Worm (Caenorhabditis elegans) whole organism, L3 larva: Measurements from ENCODE around the gene F47E1.2.

ENCODE experiments used
- ZK546.5 ChIP-seq: sonication (generic microtip); optimal IDR thresholded peaks from 2 replicates; lab custom pipeline; 2017; ENCODE audit warnings: missing biosample characterization, missing genetic modification characterization
- aly-2 ChIP-seq: fragments of 150-350 bp; optimal IDR thresholded peaks from 2 replicates; lab custom pipeline; 2014; ENCODE audit warnings: missing biosample characterization, missing genetic modification characterization
- ama-1 ChIP-seq: fragments of 150-350 bp; optimal IDR thresholded peaks from 2 replicates; lab custom pipeline; 2018
- ceh-16 ChIP-seq: sonication (generic microtip); optimal IDR thresholded peaks from 2 replicates; lab custom pipeline; 2017; ENCODE audit warnings: missing biosample characterization, missing genetic modification characterization
- ceh-28 ChIP-seq: fragments of 150-350 bp; optimal IDR thresholded peaks from 2 replicates; lab custom pipeline; 2014; ENCODE audit warnings: missing biosample characterization, missing genetic modification reagents, missing genetic modification characterization
- ceh-9 ChIP-seq: sonication (generic microtip); optimal IDR thresholded peaks from 2 replicates; lab custom pipeline; 2018; ENCODE audit warnings: missing biosample characterization, missing genetic modification characterization
- daf-12 ChIP-seq: fragments of 150-350 bp; optimal IDR thresholded peaks from 2 replicates; lab custom pipeline; 2014; ENCODE audit warnings: missing biosample characterization, missing genetic modification reagents, missing genetic modification characterization
- egl-5 ChIP-seq: fragments of 150-350 bp; optimal IDR thresholded peaks from 2 replicates; lab custom pipeline; 2017; ENCODE audit warnings: missing biosample characterization, missing genetic modification reagents, missing genetic modification characterization, inconsistent platforms
- elt-1 ChIP-seq: fragments of 150-350 bp; optimal IDR thresholded peaks from 2 replicates; lab custom pipeline; 2014; ENCODE audit warnings: missing biosample characterization, missing genetic modification characterization
- eor-1 ChIP-seq, 2 experiments: fragments of 150-350 bp; optimal IDR thresholded peaks; 2 replicates each; lab custom pipeline; 2014 to 2018; ENCODE audit warnings: missing biosample characterization in 2 of 2, missing genetic modification characterization in 2 of 2
- fkh-10 ChIP-seq: sonication (generic microtip); optimal IDR thresholded peaks from 2 replicates; lab custom pipeline; 2017; ENCODE audit warnings: missing biosample characterization, missing genetic modification reagents, missing genetic modification characterization
- fkh-2 ChIP-seq: fragments of 150-350 bp; optimal IDR thresholded peaks from 2 replicates; lab custom pipeline; 2014; ENCODE audit warnings: missing biosample characterization, missing genetic modification reagents, missing genetic modification characterization
- fos-1 ChIP-seq: fragments of 150-350 bp; optimal IDR thresholded peaks from 2 replicates; lab custom pipeline; 2014; ENCODE audit warnings: missing biosample characterization, missing genetic modification characterization
- hmg-11 ChIP-seq: sonication (generic microtip); optimal IDR thresholded peaks from 2 replicates; lab custom pipeline; 2016; ENCODE audit warnings: missing genetic modification characterization, missing compliant biosample characterization
- jun-1 ChIP-seq: fragments of 150-350 bp; optimal IDR thresholded peaks from 2 replicates; lab custom pipeline; 2014; ENCODE audit warnings: missing biosample characterization, missing genetic modification reagents, missing genetic modification characterization
- lin-15B ChIP-seq: fragments of 150-350 bp; optimal IDR thresholded peaks from 2 replicates; lab custom pipeline; 2014; ENCODE audit warnings: missing biosample characterization, missing genetic modification characterization
- lsy-12 ChIP-seq: sonication (generic microtip); optimal IDR thresholded peaks from 2 replicates; lab custom pipeline; 2016; ENCODE audit warnings: mild to moderate bottlenecking, missing genetic modification characterization, missing compliant biosample characterization
- mml-1 ChIP-seq: fragments of 150-350 bp; sonication (generic microtip); optimal IDR thresholded peaks from 3 replicates; lab custom pipeline; 2014; ENCODE audit warnings: missing biosample characterization, missing genetic modification characterization
- nfya-1 ChIP-seq: sonication (generic microtip); optimal IDR thresholded peaks from 2 replicates; lab custom pipeline; 2017; ENCODE audit warnings: missing genetic modification characterization, mild to moderate bottlenecking, missing compliant biosample characterization, antibody characterized with exemption, moderate library complexity; ENCODE audit not compliant: insufficient read depth
- nhr-25 ChIP-seq: sonication (generic microtip); optimal IDR thresholded peaks from 2 replicates; lab custom pipeline; 2017; ENCODE audit warnings: missing biosample characterization, missing genetic modification characterization
- nhr-43 ChIP-seq: sonication (generic microtip); optimal IDR thresholded peaks from 2 replicates; lab custom pipeline; 2016; ENCODE audit warnings: mild to moderate bottlenecking, missing genetic modification characterization, missing compliant biosample characterization; ENCODE audit not compliant: poor library complexity, severe bottlenecking
- nhr-76 ChIP-seq: fragments of 150-350 bp; sonication (generic microtip); optimal IDR thresholded peaks from 5 replicates; lab custom pipeline; 2014; ENCODE audit warnings: missing biosample characterization, missing genetic modification characterization
- nhr-77 ChIP-seq: fragments of 150-350 bp; optimal IDR thresholded peaks from 2 replicates; lab custom pipeline; 2014; ENCODE audit warnings: missing biosample characterization, missing genetic modification characterization
- pha-4 ChIP-seq: fragments of 150-350 bp; optimal IDR thresholded peaks from 2 replicates; lab custom pipeline; 2014; ENCODE audit warnings: missing biosample characterization, missing genetic modification reagents, missing genetic modification characterization
- sea-2 ChIP-seq: fragments of 150-350 bp; sonication (generic microtip); optimal IDR thresholded peaks from 4 replicates; lab custom pipeline; 2014; ENCODE audit warnings: missing biosample characterization, missing genetic modification reagents, missing genetic modification characterization
- skn-1 ChIP-seq: fragments of 150-350 bp; optimal IDR thresholded peaks from 2 replicates; lab custom pipeline; 2014; ENCODE audit warnings: missing biosample characterization, missing genetic modification characterization
- snpc-4 ChIP-seq: fragments of 150-350 bp; optimal IDR thresholded peaks from 2 replicates; lab custom pipeline; 2014; ENCODE audit warnings: missing biosample characterization, missing genetic modification characterization
- unc-39 ChIP-seq: sonication (generic microtip); optimal IDR thresholded peaks from 4 replicates; lab custom pipeline; 2017; ENCODE audit warnings: missing biosample characterization, missing genetic modification characterization
- unc-62 ChIP-seq: fragments of 150-350 bp; sonication (generic microtip); optimal IDR thresholded peaks from 4 replicates; lab custom pipeline; 2014; ENCODE audit warnings: missing biosample characterization, missing genetic modification reagents, missing genetic modification characterization
- ztf-11 ChIP-seq: fragments of 150-350 bp; optimal IDR thresholded peaks from 2 replicates; lab custom pipeline; 2014; ENCODE audit warnings: missing biosample characterization, missing genetic modification characterization

F47E1.2 gene

ce11 chrX:9057352-9057751 is at the start of gene F47E1.2:
F47E1.2 (plus strand) TSS chrX:9057652.
- TF ChIP-seq nfya-1 (tag; lab: Kevin White, UChicago): no peak
- no peak for TF ChIP-seq ceh-28 (tag; lab: Kevin White, UChicago)
- TF ChIP-seq nhr-76 (tag; lab: Kevin White, UChicago): no peak
- TF ChIP-seq fos-1 (tag; lab: Kevin White, UChicago): no peak
- no peak for TF ChIP-seq egl-5 (tag; lab: Kevin White, UChicago)
- TF ChIP-seq ztf-11 (tag; lab: Kevin White, UChicago): no peak
- TF ChIP-seq lin-15B: no peak
- no peak for TF ChIP-seq ama-1 (lab: Kevin White, UChicago)
- TF ChIP-seq pha-4 (tag; lab: Kevin White, UChicago): no peak
- no peak for TF ChIP-seq fkh-2 (tag; lab: Kevin White, UChicago)
- no peak for TF ChIP-seq nhr-25 (tag; lab: Kevin White, UChicago)
- no peak for TF ChIP-seq fkh-10 (GFP tag; lab: Kevin White, UChicago)
- no peak for TF ChIP-seq mml-1
- no peak for TF ChIP-seq hmg-11 (tag; lab: Kevin White, UChicago)
- TF ChIP-seq elt-1 (tag; lab: Kevin White, UChicago): no peak
- no peak for TF ChIP-seq lsy-12 (tag; lab: Kevin White, UChicago)
- TF ChIP-seq eor-1 (tag; optimal IDR thresholded peaks at IDR 0.05; lab: Kevin White, UChicago): no peak

- no peak for TF ChIP-seq elt-1 (tag; lab: Kevin White, UChicago)
- TF ChIP-seq ceh-16 (tag; lab: Kevin White, UChicago): no peak
- TF ChIP-seq jun-1 (tag; lab: Kevin White, UChicago): no peak
- TF ChIP-seq nhr-76 (tag; lab: Kevin White, UChicago): no peak
- TF ChIP-seq fkh-10 (GFP tag; lab: Kevin White, UChicago): no peak
- no peak for TF ChIP-seq mml-1
- no peak for TF ChIP-seq skn-1 (tag; lab: Kevin White, UChicago)
These were observed 47.0 kb upstream of the F47E1.2 start, which contains the start of gene C24A3.9 for ce11 chrX:9010418-9010817. C24A3.9 (minus strand) TSS chrX:9010518.

- TF ChIP-seq fkh-2 (tag; lab: Kevin White, UChicago) (no peak), aly-2 (tag; lab: Kevin White, UChicago) (no peak), nhr-77 (tag; lab: Kevin White, UChicago) (no peak)
- TF ChIP-seq, all 47 proteins: peak for 0
These were observed 46.0 kb upstream of the F47E1.2 start for ce11 chrX:9011471-9011870.

ce11 chrX:9014451-9014850 is 43.0 kb upstream of the F47E1.2 start:
- TF ChIP-seq nfya-1 (tag; lab: Kevin White, UChicago) (no peak), fkh-10 (GFP tag; lab: Kevin White, UChicago) (peak; percentile 35)

- TF ChIP-seq eor-1 (tag; optimal IDR thresholded peaks at IDR 0.05; lab: Kevin White, UChicago): no peak
- no peak for TF ChIP-seq hmg-11 (tag; lab: Kevin White, UChicago)
- TF ChIP-seq, all 47 proteins: peak for 0
These were observed 42.0 kb upstream of the F47E1.2 start, which contains the start of gene T25B6.4 for ce11 chrX:9015420-9015819. T25B6.4 (plus strand) TSS chrX:9015720.

ce11 chrX:9021645-9022044 is 35.8 kb upstream of the F47E1.2 start, which contains the start of gene T25B6.5:
T25B6.5 (minus strand) TSS chrX:9021745.
- TF ChIP-seq lsy-12 (tag; lab: Kevin White, UChicago) (no peak), unc-39 (no peak)

ce11 chrX:9022779-9023178 is 34.7 kb upstream of the F47E1.2 start, which contains the start of gene T25B6.6:
T25B6.6 (minus strand) TSS chrX:9022879.
- TF ChIP-seq nhr-77 (tag; lab: Kevin White, UChicago) (no peak), ama-1 (lab: Kevin White, UChicago) (no peak), skn-1 (tag; lab: Kevin White, UChicago) (peak; percentile 43), daf-12 (tag; lab: Kevin White, UChicago) (no peak), unc-62 (GFP tag; lab: Kevin White, UChicago) (no peak), jun-1 (tag; lab: Kevin White, UChicago) (no peak)

ce11 chrX:9023816-9024215 is 33.6 kb upstream of the F47E1.2 start:
- TF ChIP-seq nhr-43 (tag; lab: Kevin White, UChicago): no peak
- TF ChIP-seq ZK546.5 (tag; lab: Kevin White, UChicago): no peak
- TF ChIP-seq ceh-9 (tag; lab: Kevin White, UChicago): no peak
- no peak for TF ChIP-seq fkh-2 (tag; lab: Kevin White, UChicago)
- no peak for TF ChIP-seq nhr-77 (tag; lab: Kevin White, UChicago)
- TF ChIP-seq sea-2: no peak
- no peak for TF ChIP-seq snpc-4 (tag; lab: Kevin White, UChicago)
- no peak for TF ChIP-seq hmg-11 (tag; lab: Kevin White, UChicago)
